Worm (Caenorhabditis elegans) whole organism, midembryonic: ENCODE measurements around the gene srd-67.

Source experiments
- T22C8.4 ChIP-seq: fragments of 200-800 bp; sonication (Bioruptor generic); IDR thresholded peaks from 2 replicates; pipeline ENCODE4 v1.3.6; 2022; ENCODE audit warnings: missing genetic modification characterization, missing compliant biosample characterization
- cog-1 ChIP-seq: sonication (generic microtip); optimal IDR thresholded peaks from 2 replicates; lab custom pipeline; 2016; ENCODE audit warnings: missing genetic modification characterization, missing compliant biosample characterization
- flt-1 ChIP-seq: fragments of 200-800 bp; sonication (Bioruptor generic); IDR thresholded peaks from 2 replicates; pipeline ENCODE4 v1.3.6; 2022; ENCODE audit warnings: missing genetic modification characterization, missing compliant biosample characterization
- med-1 ChIP-seq: sonication (generic microtip); optimal IDR thresholded peaks from 2 replicates; lab custom pipeline; 2017; ENCODE audit warnings: missing genetic modification characterization, mild to moderate bottlenecking, missing compliant biosample characterization, antibody characterized with exemption, missing genetic modification reagents; ENCODE audit not compliant: insufficient read depth
- ref-1 ChIP-seq: fragments of 200-800 bp; sonication (Bioruptor generic); conservative IDR thresholded peaks from 2 replicates; pipeline ENCODE4 v1.3.6; 2022; ENCODE audit warnings: missing genetic modification reagents, missing genetic modification characterization, missing compliant biosample characterization
- tab-1 ChIP-seq: fragments of 200-800 bp; sonication (Bioruptor generic); IDR thresholded peaks from 2 replicates; pipeline ENCODE4 v1.3.6; 2022; ENCODE audit warnings: missing genetic modification characterization, missing compliant biosample characterization
- ztf-23 ChIP-seq: fragments of 200-800 bp; sonication (Bioruptor generic); IDR thresholded peaks from 2 replicates; pipeline ENCODE4 v1.3.6; 2022; ENCODE audit warnings: missing genetic modification reagents, missing genetic modification characterization, missing compliant biosample characterization
- ztf-29 ChIP-seq: fragments of 200-800 bp; sonication (Bioruptor generic); IDR thresholded peaks from 2 replicates; pipeline ENCODE4 v1.3.6; 2022; ENCODE audit warnings: missing genetic modification reagents, missing genetic modification characterization, missing compliant biosample characterization

DNA sequence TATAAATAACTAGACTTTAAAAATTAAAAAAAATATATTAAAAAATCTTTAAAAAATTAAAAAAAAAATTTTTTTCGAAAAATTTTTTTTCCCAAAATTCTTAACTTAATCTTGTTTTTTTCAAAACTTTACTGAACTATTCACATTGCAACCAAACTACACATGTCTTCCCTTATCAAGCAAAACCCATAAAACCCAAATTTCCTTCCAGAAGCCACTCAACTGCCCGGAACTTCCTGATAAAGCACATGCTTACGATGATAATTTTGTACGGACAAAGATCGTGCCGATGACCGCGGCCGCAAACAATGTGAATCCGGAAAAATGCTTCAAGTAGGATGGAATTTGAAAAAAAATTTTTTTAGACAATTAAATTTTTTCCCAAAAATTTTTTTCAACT lies 33.3 kb downstream of the srd-67 start:
- no peak for TF ChIP-seq ztf-29 (GFP tag; lab: Robert Waterston, UW)
- no peak for TF ChIP-seq T22C8.4 (GFP tag; lab: Robert Waterston, UW)
- TF ChIP-seq cog-1 (tag; lab: Kevin White, UChicago) = no peak
- no peak for TF ChIP-seq med-1 (GFP tag; lab: Kevin White, UChicago)
- TF ChIP-seq tab-1 (GFP tag; lab: Robert Waterston, UW) = no peak
- no peak for TF ChIP-seq ztf-23
- TF ChIP-seq flt-1 (GFP tag; lab: Robert Waterston, UW) = no peak
- TF ChIP-seq ref-1 = no peak
